Fruit fly (Drosophila melanogaster) whole organism, embryonic: ENCODE results near the gene Smu1.

ENCODE experiments used
- CG11085 ChIP-seq: fragments of 200-800 bp; sonication (Bioruptor generic); IDR thresholded peaks from 2 replicates; pipeline ENCODE4 v1.3.6; 2022; ENCODE audit warnings: missing biosample characterization, missing genetic modification characterization
- CG11247 ChIP-seq: fragments of 200-800 bp; sonication (Bioruptor generic); IDR thresholded peaks from 2 replicates; pipeline ENCODE4 v1.3.6; 2022; ENCODE audit warnings: missing biosample characterization, missing genetic modification characterization
- CG8944 ChIP-seq: fragments of 200-800 bp; sonication (Bioruptor generic); optimal IDR thresholded peaks from 3 replicates; lab custom pipeline; 2016; ENCODE audit warnings: missing biosample characterization, missing genetic modification characterization
- CG9817 ChIP-seq: fragments of 200-800 bp; sonication (Bioruptor generic); optimal IDR thresholded peaks from 2 replicates; lab custom pipeline; 2018; ENCODE audit warnings: missing biosample characterization, mild to moderate bottlenecking, missing genetic modification characterization, moderate library complexity
- D ChIP-seq, 2 experiments: fragments of 200-800 bp in 1 of 2; fragments of >200 bp in 1 of 2; sonication (Bioruptor generic) in 1 of 2; optimal IDR thresholded peaks; 2 replicates in 1 of 2; 3 replicates in 1 of 2; lab custom pipeline; 2017; ENCODE audit warnings: mild to moderate bottlenecking in 1 of 2, missing biosample characterization in 1 of 2, missing genetic modification characterization in 1 of 2, missing genetic modification reagents in 1 of 2
- Sox102F ChIP-seq: fragments of 200-800 bp; sonication (Bioruptor generic); optimal IDR thresholded peaks from 2 replicates; lab custom pipeline; 2018; ENCODE audit warnings: missing biosample characterization, mild to moderate bottlenecking, missing genetic modification characterization, moderate library complexity
- bowl ChIP-seq: fragments of 200-800 bp; sonication (Bioruptor generic); IDR thresholded peaks from 2 replicates; pipeline ENCODE4 v1.3.6; 2022; ENCODE audit warnings: missing biosample characterization, missing genetic modification characterization
- eyg ChIP-seq: fragments of 200-800 bp; sonication (Bioruptor generic); optimal IDR thresholded peaks from 3 replicates; lab custom pipeline; 2016; ENCODE audit warnings: missing biosample characterization, missing genetic modification characterization
- kay ChIP-seq: fragments of 200-800 bp; sonication (Bioruptor generic); optimal IDR thresholded peaks from 2 replicates; lab custom pipeline; 2016; ENCODE audit warnings: missing biosample characterization, missing genetic modification characterization
- lmd ChIP-seq: fragments of 200-800 bp; sonication (Bioruptor generic); IDR thresholded peaks from 2 replicates; pipeline ENCODE4 v1.3.6; 2022; ENCODE audit warnings: missing biosample characterization, missing genetic modification characterization
- ranshi ChIP-seq: fragments of 200-800 bp; sonication (Bioruptor generic); IDR thresholded peaks from 2 replicates; pipeline ENCODE4 v1.3.6; 2022; ENCODE audit warnings: missing biosample characterization, missing genetic modification characterization
- sisA ChIP-seq: fragments of 200-800 bp; sonication (Bioruptor generic); IDR thresholded peaks from 2 replicates; pipeline ENCODE4 v1.3.6; 2022; ENCODE audit warnings: missing biosample characterization, missing genetic modification characterization
- zen2 ChIP-seq: fragments of 200-800 bp; sonication (Bioruptor generic); IDR thresholded peaks from 3 replicates; pipeline ENCODE4 v1.3.6; 2022; ENCODE audit warnings: missing biosample characterization, missing genetic modification characterization; ENCODE audit not compliant: partially characterized antibody

- TF ChIP-seq lmd (GFP tag; lab: Robert Waterston, UW) (no peak), CG8944 (GFP tag; lab: Kevin White, UChicago) (no peak), D (optimal IDR thresholded peaks at IDR 0.05; lab: Kevin White, UChicago) (no peak), D (GFP tag; optimal IDR thresholded peaks at IDR 0.05; lab: Kevin White, UChicago) (no peak), kay (GFP tag; lab: Kevin White, UChicago) (no peak), eyg (GFP tag; lab: Kevin White, UChicago) (no peak), CG9817 (tag; lab: Kevin White, UChicago) (no peak), Sox102F (GFP tag; lab: Kevin White, UChicago) (no peak), CG11085 (GFP tag; lab: Robert Waterston, UW) (no peak), bowl (no peak), sisA (no peak), CG11247 (GFP tag; lab: Robert Waterston, UW) (no peak), zen2 (no peak), ranshi (GFP tag; lab: Robert Waterston, UW) (no peak)
Observed at dm6 chr3R:18949896-18950295, 31.2 kb downstream of the Smu1 start, which contains the start of gene CG43732.
